Worm (Caenorhabditis elegans): ENCODE measurements around the gene Y94H6A.7.
"Not testable (repeated sequence)": the region's sequence is repeated elsewhere in the genome, so short reads cannot be mapped to it uniquely, and the experiment has no call there.

DNA sequence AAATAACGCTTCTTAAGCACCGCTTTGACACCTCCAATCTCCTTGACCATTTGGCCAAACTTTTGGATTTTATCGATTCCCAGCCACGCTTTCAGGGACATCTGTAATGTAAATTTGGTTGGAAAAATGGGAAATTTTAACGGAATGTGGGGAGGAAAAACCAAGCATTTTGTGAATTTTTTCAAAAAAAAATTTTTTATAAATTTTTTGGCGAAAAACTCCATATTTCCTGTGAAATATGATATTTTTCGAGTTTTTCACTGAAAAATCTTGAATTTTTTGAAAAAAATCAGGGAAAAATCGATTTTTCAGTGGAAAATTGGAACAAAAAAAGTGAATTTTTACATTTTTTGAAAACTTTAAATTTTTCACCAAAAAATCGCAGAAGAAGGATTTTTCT, 3.4 kb upstream of the Y94H6A.7 start, which contains the start of gene ndua-12:
- TF ChIP-seq zip-11 (GFP tag; IDR thresholded peaks at IDR 0.05); Y48G9A.11 (GFP tag; IDR thresholded peaks at IDR 0.05); skn-1 (tag; optimal IDR thresholded peaks at IDR 0.05); nhr-11 (tag; optimal IDR thresholded peaks at IDR 0.05); nhr-237 (tag; optimal IDR thresholded peaks at IDR 0.05); mes-2 (tag; optimal IDR thresholded peaks at IDR 0.05; ENCODE audit: poor library complexity, severe bottlenecking); lir-3 (tag; optimal IDR thresholded peaks at IDR 0.05); zag-1 (tag; optimal IDR thresholded peaks at IDR 0.05); dmd-6 (GFP tag; IDR thresholded peaks at IDR 0.05); lin-1 (GFP tag; IDR thresholded peaks at IDR 0.05); ceh-28 (tag; optimal IDR thresholded peaks at IDR 0.05): not testable (repeated sequence)

Measured in whole organism, L4 larva.